Worm (Caenorhabditis elegans) whole organism, L4 larva: ENCODE results near the gene glrx-21.
A peak's percentile ranks its signal among the peaks of the same experiment; 100 is the strongest.

Experiments used
- D1046.2 ChIP-seq: fragments of 200-800 bp; sonication (Bioruptor generic); IDR thresholded peaks from 2 replicates; pipeline ENCODE4 v1.3.6; 2022; ENCODE audit warnings: missing genetic modification characterization, missing compliant biosample characterization
- F26F4.8 ChIP-seq: fragments of 200-800 bp; sonication (Bioruptor generic); conservative IDR thresholded peaks from 2 replicates; pipeline ENCODE4 v1.3.6; 2022; ENCODE audit warnings: missing genetic modification characterization, missing compliant biosample characterization
- Y105C5A.15 ChIP-seq: fragments of 200-800 bp; sonication (Bioruptor generic); IDR thresholded peaks from 2 replicates; pipeline ENCODE4 v1.3.6; 2022; ENCODE audit warnings: missing genetic modification characterization, missing compliant biosample characterization
- Y48G9A.11 ChIP-seq: fragments of 200-800 bp; sonication (Bioruptor generic); IDR thresholded peaks from 2 replicates; pipeline ENCODE4 v1.3.6; 2022; ENCODE audit warnings: missing genetic modification reagents, missing genetic modification characterization, missing compliant biosample characterization
- Y75B8A.6 ChIP-seq: fragments of 200-800 bp; sonication (Bioruptor generic); IDR thresholded peaks from 2 replicates; pipeline ENCODE4 v1.3.6; 2022; ENCODE audit warnings: missing genetic modification reagents, missing genetic modification characterization, missing compliant biosample characterization
- ZK546.5 ChIP-seq, 2 experiments: sonication (generic microtip); optimal IDR thresholded peaks; 2 replicates each; lab custom pipeline; 2017; ENCODE audit warnings: missing biosample characterization in 2 of 2, missing genetic modification characterization in 2 of 2
- aha-1 ChIP-seq: fragments of 150-350 bp; peaks from one replicate; lab custom pipeline; 2014; ENCODE audit warnings: missing biosample characterization, missing genetic modification characterization
- ama-1 ChIP-seq: fragments of 150-350 bp; optimal IDR thresholded peaks from 2 replicates; lab custom pipeline; 2014; ENCODE audit warnings: inconsistent platforms, mixed read lengths
- arid-1 ChIP-seq: fragments of 200-800 bp; sonication (Bioruptor generic); conservative IDR thresholded peaks from 2 replicates; pipeline ENCODE4 v1.3.6; 2022; ENCODE audit warnings: missing genetic modification reagents, missing genetic modification characterization, missing compliant biosample characterization
- attf-4 ChIP-seq: sonication (generic microtip); optimal IDR thresholded peaks from 3 replicates; lab custom pipeline; 2017; ENCODE audit warnings: missing biosample characterization, missing genetic modification characterization
- ceh-20 ChIP-seq: fragments of 200-800 bp; sonication (Bioruptor generic); IDR thresholded peaks from 2 replicates; pipeline ENCODE4 v1.3.6; 2022; ENCODE audit warnings: missing genetic modification reagents, missing genetic modification characterization, missing compliant biosample characterization
- ceh-32 ChIP-seq: sonication (generic microtip); optimal IDR thresholded peaks from 2 replicates; lab custom pipeline; 2016; ENCODE audit warnings: mild to moderate bottlenecking, missing genetic modification characterization, missing compliant biosample characterization; ENCODE audit not compliant: poor library complexity
- ceh-44 ChIP-seq: fragments of 200-800 bp; sonication (Bioruptor generic); IDR thresholded peaks from 2 replicates; pipeline ENCODE4 v1.3.6; 2022; ENCODE audit warnings: missing genetic modification reagents, missing genetic modification characterization, missing compliant biosample characterization
- ctbp-1 ChIP-seq: fragments of 200-800 bp; sonication (Bioruptor generic); IDR thresholded peaks from 2 replicates; pipeline ENCODE4 v1.3.6; 2022; ENCODE audit warnings: missing genetic modification reagents, missing genetic modification characterization, missing compliant biosample characterization
- daf-12 ChIP-seq: fragments of 150-350 bp; optimal IDR thresholded peaks from 2 replicates; lab custom pipeline; 2014; ENCODE audit warnings: missing biosample characterization, missing genetic modification reagents, missing genetic modification characterization
- daf-8 ChIP-seq: fragments of 200-800 bp; sonication (Bioruptor generic); IDR thresholded peaks from 2 replicates; pipeline ENCODE4 v1.3.6; 2022; ENCODE audit warnings: missing genetic modification characterization, missing compliant biosample characterization
- dmd-6 ChIP-seq: fragments of 200-800 bp; sonication (Bioruptor generic); IDR thresholded peaks from 2 replicates; pipeline ENCODE4 v1.3.6; 2022; ENCODE audit warnings: missing genetic modification reagents, missing genetic modification characterization, missing compliant biosample characterization
- dmd-9 ChIP-seq: fragments of 200-800 bp; sonication (Bioruptor generic); IDR thresholded peaks from 2 replicates; pipeline ENCODE4 v1.3.6; 2022; ENCODE audit warnings: missing genetic modification reagents, missing genetic modification characterization, missing compliant biosample characterization
- dpl-1 ChIP-seq: fragments of 150-350 bp; optimal IDR thresholded peaks from 2 replicates; lab custom pipeline; 2014; ENCODE audit warnings: missing biosample characterization, missing genetic modification reagents, missing genetic modification characterization
- hlh-11 ChIP-seq: fragments of 200-800 bp; sonication (Bioruptor generic); optimal IDR thresholded peaks from 2 replicates; lab custom pipeline; 2018; ENCODE audit warnings: mild to moderate bottlenecking, missing genetic modification characterization, missing compliant biosample characterization
- hlh-30 ChIP-seq: sonication (generic microtip); optimal IDR thresholded peaks from 2 replicates; lab custom pipeline; 2017; ENCODE audit warnings: antibody characterized with exemption, mild to moderate bottlenecking, missing genetic modification characterization, missing compliant biosample characterization; ENCODE audit not compliant: insufficient read depth
- hmg-1.1 ChIP-seq: fragments of 200-800 bp; sonication (Bioruptor generic); IDR thresholded peaks from 2 replicates; pipeline ENCODE4 v1.3.6; 2022; ENCODE audit warnings: missing genetic modification reagents, missing genetic modification characterization, missing compliant biosample characterization
- lin-13 ChIP-seq: fragments of 150-350 bp; optimal IDR thresholded peaks from 2 replicates; lab custom pipeline; 2014; ENCODE audit warnings: missing biosample characterization, missing genetic modification reagents, missing genetic modification characterization
- lin-29 ChIP-seq: fragments of 200-800 bp; sonication (Bioruptor generic); IDR thresholded peaks from 2 replicates; pipeline ENCODE4 v1.3.6; 2022; ENCODE audit warnings: missing genetic modification reagents, missing genetic modification characterization, missing compliant biosample characterization
- lin-39 ChIP-seq: fragments of 150-350 bp; optimal IDR thresholded peaks from 2 replicates; lab custom pipeline; 2014; ENCODE audit warnings: missing biosample characterization, missing genetic modification reagents, missing genetic modification characterization
- madf-5 ChIP-seq, 2 experiments: fragments of 200-800 bp; sonication (Bioruptor generic); IDR thresholded peaks; 2 replicates each; pipeline ENCODE4 v1.3.6; 2022; ENCODE audit warnings: missing compliant biosample characterization in 2 of 2, missing genetic modification characterization in 2 of 2
- mdl-1 ChIP-seq, 2 experiments: fragments of 150-350 bp in 1 of 2; sonication (generic microtip) in 1 of 2; optimal IDR thresholded peaks; 2 replicates each; lab custom pipeline; 2014 to 2017; ENCODE audit warnings: missing biosample characterization in 2 of 2, missing genetic modification characterization in 2 of 2
- mdt-29 ChIP-seq: fragments of 200-800 bp; sonication (Bioruptor generic); IDR thresholded peaks from 2 replicates; pipeline ENCODE4 v1.3.6; 2022; ENCODE audit warnings: missing genetic modification reagents, missing genetic modification characterization, missing compliant biosample characterization
- mep-1 ChIP-seq: fragments of 150-350 bp; sonication (generic microtip); optimal IDR thresholded peaks from 3 replicates; lab custom pipeline; 2014; ENCODE audit warnings: missing biosample characterization, missing genetic modification characterization
- mxl-2 ChIP-seq: fragments of 200-800 bp; sonication (Bioruptor generic); conservative IDR thresholded peaks from 2 replicates; pipeline ENCODE4 v1.3.6; 2022; ENCODE audit warnings: missing genetic modification reagents, missing genetic modification characterization, missing compliant biosample characterization
- nhr-10 ChIP-seq: fragments of 150-350 bp; optimal IDR thresholded peaks from 2 replicates; lab custom pipeline; 2014; ENCODE audit warnings: missing biosample characterization, missing genetic modification characterization
- nhr-102 ChIP-seq: sonication (generic microtip); optimal IDR thresholded peaks from 2 replicates; lab custom pipeline; 2016; ENCODE audit warnings: mild to moderate bottlenecking, missing genetic modification characterization, moderate library complexity, missing compliant biosample characterization
- nhr-237 ChIP-seq: sonication (generic microtip); optimal IDR thresholded peaks from 2 replicates; lab custom pipeline; 2017; ENCODE audit warnings: missing biosample characterization, missing genetic modification characterization
- nhr-25 ChIP-seq: sonication (generic microtip); optimal IDR thresholded peaks from 2 replicates; lab custom pipeline; 2017; ENCODE audit warnings: missing genetic modification characterization, mild to moderate bottlenecking, missing compliant biosample characterization, antibody characterized with exemption, moderate library complexity, borderline replicate concordance; ENCODE audit not compliant: insufficient read depth
- nhr-41 ChIP-seq: fragments of 200-800 bp; sonication (Bioruptor generic); IDR thresholded peaks from 2 replicates; pipeline ENCODE4 v1.3.6; 2022; ENCODE audit warnings: missing genetic modification reagents, missing genetic modification characterization, missing compliant biosample characterization
- nhr-42 ChIP-seq: fragments of 200-800 bp; sonication (Bioruptor generic); IDR thresholded peaks from 2 replicates; pipeline ENCODE4 v1.3.6; 2022; ENCODE audit warnings: missing genetic modification characterization, missing compliant biosample characterization
- nhr-6 ChIP-seq: fragments of 150-350 bp; optimal IDR thresholded peaks from 2 replicates; lab custom pipeline; 2014; ENCODE audit warnings: missing biosample characterization, missing genetic modification characterization
- nhr-77 ChIP-seq: fragments of 150-350 bp; optimal IDR thresholded peaks from 2 replicates; lab custom pipeline; 2014; ENCODE audit warnings: missing biosample characterization, missing genetic modification characterization
- rbr-2 ChIP-seq: sonication (generic microtip); optimal IDR thresholded peaks from 2 replicates; lab custom pipeline; 2016; ENCODE audit warnings: missing genotype, missing genetic modification characterization, missing compliant biosample characterization
- saeg-2 ChIP-seq: fragments of 200-800 bp; sonication (Bioruptor generic); IDR thresholded peaks from 2 replicates; pipeline ENCODE4 v1.3.6; 2022; ENCODE audit warnings: missing genetic modification reagents, missing genetic modification characterization, missing compliant biosample characterization
- sdz-12 ChIP-seq: fragments of 200-800 bp; sonication (Bioruptor generic); optimal IDR thresholded peaks from 2 replicates; lab custom pipeline; 2018; ENCODE audit warnings: mild to moderate bottlenecking, missing genetic modification characterization, missing compliant biosample characterization
- skn-1 ChIP-seq: fragments of 150-350 bp; optimal IDR thresholded peaks from 2 replicates; lab custom pipeline; 2014; ENCODE audit warnings: missing biosample characterization, missing genetic modification characterization
- snpc-4 ChIP-seq: fragments of 150-350 bp; optimal IDR thresholded peaks from 2 replicates; lab custom pipeline; 2014; ENCODE audit warnings: missing biosample characterization, missing genetic modification characterization
- spr-1 ChIP-seq: sonication (generic microtip); optimal IDR thresholded peaks from 2 replicates; lab custom pipeline; 2016; ENCODE audit warnings: mild to moderate bottlenecking, missing genetic modification characterization, missing compliant biosample characterization
- tra-1 ChIP-seq: fragments of 200-800 bp; sonication (Bioruptor generic); IDR thresholded peaks from 2 replicates; pipeline ENCODE4 v1.3.6; 2022; ENCODE audit warnings: missing genetic modification reagents, missing genetic modification characterization, missing compliant biosample characterization
- unc-39 ChIP-seq: sonication (generic microtip); optimal IDR thresholded peaks from 2 replicates; lab custom pipeline; 2017; ENCODE audit warnings: missing biosample characterization, missing genetic modification characterization
- unc-62 ChIP-seq, 3 experiments: fragments of 150-350 bp in 1 of 3; sonication (generic microtip); optimal IDR thresholded peaks in 2 of 3; peaks in 1 of 3; 1 replicate in 1 of 3; 2 replicates in 2 of 3; lab custom pipeline; 2014 to 2017; ENCODE audit warnings: missing biosample characterization in 3 of 3, missing genetic modification characterization in 3 of 3, missing genetic modification reagents in 3 of 3, missing genotype in 1 of 3
- vab-7 ChIP-seq: fragments of 200-800 bp; sonication (Bioruptor generic); IDR thresholded peaks from 2 replicates; pipeline ENCODE4 v1.3.6; 2022; ENCODE audit warnings: missing genetic modification reagents, missing genetic modification characterization, missing compliant biosample characterization
- zag-1 ChIP-seq: fragments of 150-350 bp; optimal IDR thresholded peaks from 2 replicates; lab custom pipeline; 2014; ENCODE audit warnings: missing biosample characterization, missing genetic modification characterization
- zfp-3 ChIP-seq: fragments of 200-800 bp; sonication (Bioruptor generic); conservative IDR thresholded peaks from 2 replicates; pipeline ENCODE4 v1.3.6; 2022; ENCODE audit warnings: missing genetic modification reagents, missing genetic modification characterization, missing compliant biosample characterization
- zip-2 ChIP-seq: fragments of 150-350 bp; optimal IDR thresholded peaks from 2 replicates; lab custom pipeline; 2014; ENCODE audit warnings: missing biosample characterization, missing genetic modification characterization

glrx-21 gene

DNA sequence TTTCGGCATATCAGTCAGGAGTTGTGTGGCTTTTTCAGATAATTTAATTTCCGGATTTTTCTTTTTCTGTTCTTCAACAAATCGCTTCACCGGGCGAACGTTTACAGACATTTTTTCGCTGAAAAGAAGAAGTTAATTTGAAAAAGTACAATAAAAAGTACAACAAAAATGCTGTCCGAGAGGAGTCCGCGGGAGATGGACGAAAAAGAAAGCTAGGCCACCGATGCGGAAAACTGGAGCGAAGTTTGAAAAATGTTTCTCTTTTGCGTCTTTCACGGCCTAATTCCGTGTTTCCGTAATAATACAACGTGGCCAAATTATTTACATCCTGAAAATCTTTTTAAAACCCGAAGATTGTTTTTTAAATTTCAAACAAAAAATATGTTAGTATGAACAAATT lies 3.3 kb upstream of the glrx-21 start, which contains the start of gene thoc-5 (continued):
- TF ChIP-seq rbr-2 (tag; lab: Kevin White, UChicago) (peak; percentile 57), nhr-10 (tag; lab: Kevin White, UChicago) (no peak), ceh-32 (tag; lab: Kevin White, UChicago) (no peak), unc-39 (tag; lab: Kevin White, UChicago) (no peak), ctbp-1 (GFP tag; lab: Robert Waterston, UW) (no peak), ZK546.5 (tag; optimal IDR thresholded peaks at IDR 0.05; lab: Kevin White, UChicago) (no peak), zag-1 (tag; lab: Kevin White, UChicago) (no peak), sdz-12 (peak; percentile 75), nhr-42 (GFP tag; lab: Robert Waterston, UW) (no peak; the same call in 1 of the 2 replicates), F26F4.8 (GFP tag; lab: Robert Waterston, UW) (no peak), madf-5 (GFP tag; IDR thresholded peaks at IDR 0.05; lab: Robert Waterston, UW) (peak in 1 of 2 experiments; percentile 43; a peak in 1 of 4 replicates), hlh-30 (tag; lab: Kevin White, UChicago) (peak; percentile 53), ama-1 (lab: Kevin White, UChicago) (no peak), D1046.2 (0 out of 2 replicates have a peak, but pooled peaks have one; percentile 4), lin-29 (GFP tag; lab: Robert Waterston, UW) (no peak), spr-1 (tag; lab: Kevin White, UChicago) (no peak), saeg-2 (GFP tag; lab: Robert Waterston, UW) (no peak), Y105C5A.15 (GFP tag; lab: Robert Waterston, UW) (no peak), Y75B8A.6 (0 out of 2 replicates have a peak, but pooled peaks have one; percentile 70), dmd-9 (GFP tag; lab: Robert Waterston, UW) (peak; percentile 92), attf-4 (tag; lab: Kevin White, UChicago) (no peak), nhr-6 (tag; lab: Kevin White, UChicago) (peak; percentile 77), snpc-4 (tag; lab: Kevin White, UChicago) (no peak), daf-8 (GFP tag; lab: Robert Waterston, UW) (no peak), dpl-1 (GFP tag; lab: Kevin White, UChicago) (peak; percentile 98), nhr-237 (tag; lab: Kevin White, UChicago) (no peak), arid-1 (peak; percentile 38; the same call in 1 of the 2 replicates), tra-1 (GFP tag; lab: Robert Waterston, UW) (peak; percentile 72; the same call in 1 of the 2 replicates), ceh-44 (peak; percentile 74; the same call in 1 of the 2 replicates), dmd-6 (GFP tag; lab: Robert Waterston, UW) (peak; percentile 81), nhr-102 (tag; lab: Kevin White, UChicago) (peak; percentile 55), Y48G9A.11 (GFP tag; lab: Robert Waterston, UW) (peak; percentile 78; the same call in 1 of the 2 replicates), zfp-3 (0 out of 2 replicates have a peak, but pooled peaks have one; percentile 19), mxl-2 (GFP tag; lab: Robert Waterston, UW) (no peak), mep-1 (peak; percentile 53), nhr-25 (tag; lab: Kevin White, UChicago) (no peak), hlh-11 (tag; lab: Kevin White, UChicago) (peak; percentile 52), unc-62 (GFP tag; optimal IDR thresholded peaks at IDR 0.05 in 1 of 2; lab: Kevin White, UChicago) (no peak), unc-62 (tag; optimal IDR thresholded peaks at IDR 0.05; lab: Kevin White, UChicago) (no peak), nhr-77 (tag; lab: Kevin White, UChicago) (no peak), skn-1 (tag; lab: Kevin White, UChicago) (no peak), daf-12 (tag; lab: Kevin White, UChicago) (no peak), ceh-20 (peak; percentile 75; the same call in 1 of the 2 replicates), zip-2 (tag; lab: Kevin White, UChicago) (no peak), lin-39 (no peak), hmg-1.1 (GFP tag; lab: Robert Waterston, UW) (0 out of 2 replicates have a peak, but pooled peaks have one; percentile 37), mdt-29 (GFP tag; lab: Robert Waterston, UW) (no peak), vab-7 (GFP tag; lab: Robert Waterston, UW) (peak; percentile 50; the same call in 1 of the 2 replicates), lin-13 (GFP tag; lab: Kevin White, UChicago) (peak; percentile 34), nhr-41 (no peak), mdl-1 (tag; optimal IDR thresholded peaks at IDR 0.05; lab: Kevin White, UChicago) (no peak), aha-1 (tag; lab: Kevin White, UChicago) (peak; percentile 92)
